Worm (Caenorhabditis elegans) whole organism, L2 larva: ENCODE measurements around the gene F22H10.11.
A peak's percentile ranks its signal among the peaks of the same experiment; 100 is the strongest.

Experiments used
- C34F6.9 ChIP-seq: fragments of 150-350 bp; optimal IDR thresholded peaks from 2 replicates; lab custom pipeline; 2014; ENCODE audit warnings: missing biosample characterization, missing genetic modification characterization
- F13H6.1 ChIP-seq: sonication (generic microtip); optimal IDR thresholded peaks from 2 replicates; lab custom pipeline; 2016; ENCODE audit warnings: missing genetic modification characterization, missing compliant biosample characterization
- R02D3.7 ChIP-seq: fragments of 150-350 bp; optimal IDR thresholded peaks from 2 replicates; lab custom pipeline; 2014; ENCODE audit warnings: missing biosample characterization, missing genetic modification characterization
- Y55F3AM.14 ChIP-seq: fragments of 200-800 bp; sonication (Bioruptor generic); optimal IDR thresholded peaks from 2 replicates; lab custom pipeline; 2018; ENCODE audit warnings: mild to moderate bottlenecking, missing genetic modification characterization, missing compliant biosample characterization
- ZK546.5 ChIP-seq: sonication (generic microtip); optimal IDR thresholded peaks from 2 replicates; lab custom pipeline; 2017; ENCODE audit warnings: missing biosample characterization, missing genetic modification characterization
- alr-1 ChIP-seq: fragments of 150-350 bp; optimal IDR thresholded peaks from 2 replicates; lab custom pipeline; 2014; ENCODE audit warnings: missing biosample characterization, missing genetic modification characterization
- aly-2 ChIP-seq: fragments of 150-350 bp; optimal IDR thresholded peaks from 2 replicates; lab custom pipeline; 2014; ENCODE audit warnings: missing biosample characterization, missing genetic modification characterization
- ama-1 ChIP-seq: fragments of 150-350 bp; optimal IDR thresholded peaks from 2 replicates; lab custom pipeline; 2018; ENCODE audit warnings: inconsistent platforms
- blmp-1 ChIP-seq: sonication (generic microtip); optimal IDR thresholded peaks from 2 replicates; lab custom pipeline; 2017; ENCODE audit warnings: missing genetic modification characterization, mild to moderate bottlenecking, missing compliant biosample characterization, antibody characterized with exemption, moderate library complexity; ENCODE audit not compliant: insufficient read depth
- ceh-16 ChIP-seq: fragments of 150-350 bp; optimal IDR thresholded peaks from 2 replicates; lab custom pipeline; 2014; ENCODE audit warnings: missing biosample characterization, missing genetic modification characterization
- ceh-82 ChIP-seq: fragments of 150-350 bp; optimal IDR thresholded peaks from 2 replicates; lab custom pipeline; 2014; ENCODE audit warnings: missing biosample characterization, missing genetic modification characterization
- crh-2 ChIP-seq: sonication (generic microtip); optimal IDR thresholded peaks from 2 replicates; lab custom pipeline; 2017; ENCODE audit warnings: missing biosample characterization, missing genetic modification characterization
- dmd-4 ChIP-seq: sonication (generic microtip); optimal IDR thresholded peaks from 2 replicates; lab custom pipeline; 2017; ENCODE audit warnings: missing biosample characterization, missing genetic modification characterization
- egl-27 ChIP-seq: sonication (generic microtip); optimal IDR thresholded peaks from 3 replicates; lab custom pipeline; 2017; ENCODE audit warnings: missing biosample characterization, missing genetic modification reagents, missing genetic modification characterization
- elt-1 ChIP-seq: fragments of 150-350 bp; optimal IDR thresholded peaks from 2 replicates; lab custom pipeline; 2014; ENCODE audit warnings: missing biosample characterization, missing genetic modification characterization
- elt-3 ChIP-seq: sonication (generic microtip); optimal IDR thresholded peaks from 2 replicates; lab custom pipeline; 2017; ENCODE audit warnings: missing biosample characterization, missing genetic modification characterization
- fos-1 ChIP-seq: fragments of 150-350 bp; optimal IDR thresholded peaks from 2 replicates; lab custom pipeline; 2014; ENCODE audit warnings: missing biosample characterization, missing genetic modification characterization
- gmeb-1 ChIP-seq: fragments of 150-350 bp; optimal IDR thresholded peaks from 2 replicates; lab custom pipeline; 2014; ENCODE audit warnings: missing biosample characterization, missing genetic modification characterization
- lin-11 ChIP-seq: fragments of 150-350 bp; sonication (generic microtip); optimal IDR thresholded peaks from 2 replicates; lab custom pipeline; 2014; ENCODE audit warnings: missing biosample characterization, missing genetic modification characterization, inconsistent platforms, mixed read lengths
- lin-13 ChIP-seq: fragments of 150-350 bp; optimal IDR thresholded peaks from 2 replicates; lab custom pipeline; 2014; ENCODE audit warnings: missing biosample characterization, missing genetic modification reagents, missing genetic modification characterization
- lin-39 ChIP-seq: fragments of 150-350 bp; optimal IDR thresholded peaks from 2 replicates; lab custom pipeline; 2014; ENCODE audit warnings: missing biosample characterization, missing genetic modification reagents, missing genetic modification characterization
- lsy-2 ChIP-seq, 2 experiments: fragments of 150-350 bp in 1 of 2; sonication (generic microtip) in 1 of 2; optimal IDR thresholded peaks; 2 replicates each; lab custom pipeline; 2014 to 2017; ENCODE audit warnings: missing biosample characterization in 2 of 2, missing genetic modification characterization in 2 of 2
- mab-5 ChIP-seq: fragments of 150-350 bp; optimal IDR thresholded peaks from 2 replicates; lab custom pipeline; 2014; ENCODE audit warnings: missing biosample characterization, missing genetic modification characterization
- mbf-1 ChIP-seq: sonication (generic microtip); optimal IDR thresholded peaks from 2 replicates; lab custom pipeline; 2017; ENCODE audit warnings: missing biosample characterization, missing genetic modification characterization
- mdl-1 ChIP-seq, 2 experiments: fragments of 150-350 bp in 1 of 2; sonication (generic microtip) in 1 of 2; optimal IDR thresholded peaks; 2 replicates each; lab custom pipeline; 2017; ENCODE audit warnings: missing biosample characterization in 2 of 2, missing genetic modification characterization in 2 of 2
- nhr-10 ChIP-seq: sonication (generic microtip); optimal IDR thresholded peaks from 2 replicates; lab custom pipeline; 2017; ENCODE audit warnings: missing biosample characterization, missing genetic modification characterization
- nhr-11 ChIP-seq: fragments of 150-350 bp; optimal IDR thresholded peaks from 2 replicates; lab custom pipeline; 2014; ENCODE audit warnings: missing biosample characterization, missing genetic modification characterization
- nhr-12 ChIP-seq: fragments of 150-350 bp; optimal IDR thresholded peaks from 2 replicates; lab custom pipeline; 2014; ENCODE audit warnings: missing biosample characterization, missing genetic modification characterization
- nhr-129 ChIP-seq: fragments of 150-350 bp; optimal IDR thresholded peaks from 2 replicates; lab custom pipeline; 2014; ENCODE audit warnings: missing biosample characterization, missing genetic modification characterization
- nhr-21 ChIP-seq: fragments of 150-350 bp; optimal IDR thresholded peaks from 2 replicates; lab custom pipeline; 2014; ENCODE audit warnings: missing biosample characterization, missing genetic modification characterization
- nhr-23 ChIP-seq: fragments of 150-350 bp; optimal IDR thresholded peaks from 2 replicates; lab custom pipeline; 2014; ENCODE audit warnings: missing biosample characterization, missing genetic modification reagents, missing genetic modification characterization
- nhr-237 ChIP-seq: fragments of 150-350 bp; optimal IDR thresholded peaks from 2 replicates; lab custom pipeline; 2014; ENCODE audit warnings: missing biosample characterization, missing genetic modification characterization
- nhr-25 ChIP-seq: fragments of 150-350 bp; sonication (generic microtip); optimal IDR thresholded peaks from 3 replicates; lab custom pipeline; 2014; ENCODE audit warnings: missing biosample characterization, missing genetic modification characterization
- nhr-6 ChIP-seq: fragments of 150-350 bp; optimal IDR thresholded peaks from 2 replicates; lab custom pipeline; 2014; ENCODE audit warnings: missing biosample characterization, missing genetic modification characterization
- nhr-77 ChIP-seq: fragments of 150-350 bp; optimal IDR thresholded peaks from 2 replicates; lab custom pipeline; 2014; ENCODE audit warnings: missing biosample characterization, missing genetic modification characterization
- peb-1 ChIP-seq: fragments of 150-350 bp; optimal IDR thresholded peaks from 2 replicates; lab custom pipeline; 2014; ENCODE audit warnings: missing biosample characterization, missing genetic modification characterization
- sem-4 ChIP-seq: fragments of 150-350 bp; optimal IDR thresholded peaks from 2 replicates; lab custom pipeline; 2014; ENCODE audit warnings: missing biosample characterization, missing genetic modification reagents, missing genetic modification characterization
- skn-1 ChIP-seq: sonication (generic microtip); optimal IDR thresholded peaks from 2 replicates; lab custom pipeline; 2017; ENCODE audit warnings: missing biosample characterization, missing genetic modification characterization
- sma-3 ChIP-seq: sonication (generic microtip); optimal IDR thresholded peaks from 2 replicates; lab custom pipeline; 2016; ENCODE audit warnings: missing genetic modification reagents, missing genetic modification characterization, missing compliant biosample characterization
- sma-9 ChIP-seq, 2 experiments: fragments of 150-350 bp in 1 of 2; sonication (generic microtip) in 1 of 2; optimal IDR thresholded peaks; 2 replicates each; lab custom pipeline; 2014 to 2016; ENCODE audit warnings: missing genetic modification characterization in 2 of 2, mild to moderate bottlenecking in 1 of 2, missing biosample characterization in 1 of 2, missing compliant biosample characterization in 1 of 2, missing genetic modification reagents in 1 of 2, moderate library complexity in 1 of 2
- snpc-4 ChIP-seq: fragments of 150-350 bp; optimal IDR thresholded peaks from 2 replicates; lab custom pipeline; 2014; ENCODE audit warnings: missing biosample characterization, missing genetic modification characterization
- unc-39 ChIP-seq: fragments of 150-350 bp; optimal IDR thresholded peaks from 2 replicates; lab custom pipeline; 2014; ENCODE audit warnings: missing biosample characterization, missing genetic modification characterization
- unc-55 ChIP-seq: fragments of 150-350 bp; sonication (generic microtip); optimal IDR thresholded peaks from 3 replicates; lab custom pipeline; 2014; ENCODE audit warnings: missing biosample characterization, missing genetic modification reagents, missing genetic modification characterization
- unc-62 ChIP-seq: fragments of 150-350 bp; optimal IDR thresholded peaks from 2 replicates; lab custom pipeline; 2014; ENCODE audit warnings: missing biosample characterization, missing genetic modification reagents, missing genetic modification characterization
- zag-1 ChIP-seq: fragments of 150-350 bp; optimal IDR thresholded peaks from 2 replicates; lab custom pipeline; 2014; ENCODE audit warnings: missing biosample characterization, missing genetic modification characterization
- ztf-1 ChIP-seq: fragments of 200-800 bp; sonication (Bioruptor generic); conservative IDR thresholded peaks from 2 replicates; pipeline ENCODE4 v1.3.6; 2022; ENCODE audit warnings: missing genetic modification characterization, missing compliant biosample characterization
- ztf-11 ChIP-seq: sonication (generic microtip); optimal IDR thresholded peaks from 2 replicates; lab custom pipeline; 2017; ENCODE audit warnings: missing biosample characterization, missing genetic modification characterization
- ztf-4 ChIP-seq: fragments of 150-350 bp; optimal IDR thresholded peaks from 2 replicates; lab custom pipeline; 2014; ENCODE audit warnings: missing biosample characterization, missing genetic modification characterization

Gene F22H10.11

DNA sequence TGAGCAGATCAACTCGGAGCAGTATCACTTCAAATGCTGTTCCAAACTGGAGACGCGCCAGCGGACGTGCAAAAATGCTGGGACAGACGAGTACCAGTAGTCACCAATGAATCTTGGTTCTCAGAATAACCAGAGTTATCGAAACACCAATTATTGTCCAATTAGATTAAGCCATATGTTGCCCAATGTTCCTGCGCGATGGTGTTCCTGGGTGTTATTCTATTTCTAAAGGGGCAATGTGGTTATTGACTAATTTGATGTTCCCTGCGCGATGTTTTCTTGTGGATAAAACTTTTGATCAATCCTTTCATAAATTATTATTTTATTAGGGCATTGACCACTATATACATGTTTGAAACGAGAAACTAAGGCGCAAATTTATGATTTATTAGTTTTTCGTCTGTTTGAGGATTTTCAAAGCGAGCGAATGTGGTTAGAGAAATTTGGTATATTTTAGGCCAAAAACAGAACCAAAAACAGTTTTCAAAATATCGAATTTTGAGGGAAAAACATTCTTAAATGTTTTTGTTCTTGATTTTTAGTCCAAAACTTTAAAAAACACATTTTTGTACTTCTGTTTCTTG is 5.8 kb downstream of the F22H10.11 start:
- TF ChIP-seq nhr-10 (tag; lab: Kevin White, UChicago) = peak; percentile 96
- peak; percentile 70 for TF ChIP-seq unc-62 (GFP tag; lab: Kevin White, UChicago)
- no peak for TF ChIP-seq elt-3 (tag; lab: Kevin White, UChicago)
- TF ChIP-seq ztf-4 (tag; lab: Kevin White, UChicago) = peak; percentile 93
- TF ChIP-seq nhr-77 = peak; percentile 97
- no peak for TF ChIP-seq alr-1
- peak; percentile 96 for TF ChIP-seq skn-1
- peak; percentile 98 for TF ChIP-seq lin-39 (tag; lab: Kevin White, UChicago)
- TF ChIP-seq gmeb-1 (tag; lab: Kevin White, UChicago) = peak; percentile 94
- peak; percentile 90 for TF ChIP-seq ceh-16
- TF ChIP-seq dmd-4 (tag; lab: Kevin White, UChicago) = peak; percentile 82
- peak; percentile 99 for TF ChIP-seq sma-9 (GFP tag; optimal IDR thresholded peaks at IDR 0.05; lab: Kevin White, UChicago)
- no peak for TF ChIP-seq sma-9 (tag; optimal IDR thresholded peaks at IDR 0.05; lab: Kevin White, UChicago)
- TF ChIP-seq peb-1 (tag; lab: Kevin White, UChicago) = no peak
- 0 out of 2 replicates have a peak, but pooled peaks have one; percentile 56 for TF ChIP-seq ztf-1 (GFP tag; lab: Robert Waterston, UW)
- TF ChIP-seq sem-4 = peak; percentile 99
- TF ChIP-seq lin-13 (GFP tag; lab: Kevin White, UChicago) = peak; percentile 98
- TF ChIP-seq ztf-11 (tag; lab: Kevin White, UChicago) = peak; percentile 79
- peak; percentile 99 for TF ChIP-seq C34F6.9 (tag; lab: Kevin White, UChicago)
- peak; percentile 98 for TF ChIP-seq egl-27
- peak; percentile 98 for TF ChIP-seq mab-5
- peak; percentile 95 for TF ChIP-seq nhr-237 (tag; lab: Kevin White, UChicago)
- TF ChIP-seq unc-55 (GFP tag; lab: Kevin White, UChicago) = peak; percentile 100
- peak; percentile 98 for TF ChIP-seq ceh-82 (tag; lab: Kevin White, UChicago)
- TF ChIP-seq ama-1 (lab: Kevin White, UChicago) = no peak
- TF ChIP-seq R02D3.7 (tag; lab: Kevin White, UChicago) = peak; percentile 75
- peak; percentile 82 to 95 for TF ChIP-seq mdl-1 (tag; optimal IDR thresholded peaks at IDR 0.05; lab: Kevin White, UChicago)
- TF ChIP-seq ZK546.5 = peak; percentile 77
- TF ChIP-seq nhr-23 (tag; lab: Kevin White, UChicago) = no peak
- TF ChIP-seq mbf-1 (tag; lab: Kevin White, UChicago) = peak; percentile 85
- peak; percentile 99 for TF ChIP-seq sma-3 (GFP tag; lab: Kevin White, UChicago)
- peak; percentile 62 for TF ChIP-seq unc-39 (tag; lab: Kevin White, UChicago)
- peak; percentile 89 for TF ChIP-seq blmp-1 (tag; lab: Kevin White, UChicago)
- peak; percentile 84 for TF ChIP-seq aly-2 (tag; lab: Kevin White, UChicago)
- peak; percentile 99 for TF ChIP-seq crh-2 (tag; lab: Kevin White, UChicago)
- peak; percentile 95 to 96 for TF ChIP-seq lsy-2 (tag; optimal IDR thresholded peaks at IDR 0.05; lab: Kevin White, UChicago)
- peak; percentile 99 for TF ChIP-seq nhr-6
- TF ChIP-seq lin-11 (tag; lab: Kevin White, UChicago) = peak; percentile 38
- TF ChIP-seq Y55F3AM.14 = peak; percentile 95
- peak; percentile 94 for TF ChIP-seq snpc-4 (tag; lab: Kevin White, UChicago)
- TF ChIP-seq nhr-12 (tag; lab: Kevin White, UChicago) = peak; percentile 78
- peak; percentile 97 for TF ChIP-seq zag-1 (tag; lab: Kevin White, UChicago)
- peak; percentile 98 for TF ChIP-seq fos-1
- TF ChIP-seq nhr-21 (tag; lab: Kevin White, UChicago) = peak; percentile 99
- TF ChIP-seq nhr-11 (tag; lab: Kevin White, UChicago) = peak; percentile 66
- TF ChIP-seq nhr-25 = peak; percentile 98
- peak; percentile 100 for TF ChIP-seq nhr-129
- peak; percentile 13 for TF ChIP-seq elt-1 (tag; lab: Kevin White, UChicago)
- peak; percentile 98 for TF ChIP-seq F13H6.1 (tag; lab: Kevin White, UChicago)
- TF ChIP-seq, all 48 proteins: peak for 43
